Fruit fly (Drosophila melanogaster) whole organism, embryonic: ENCODE measurements around the gene CG31125.

ENCODE experiments used
- Aef1 ChIP-seq: fragments of 200-800 bp; sonication (Bioruptor generic); IDR thresholded peaks from 3 replicates; pipeline ENCODE4 v1.3.6; 2022; ENCODE audit warnings: missing biosample characterization, missing genetic modification characterization
- Atf3 ChIP-seq: fragments of 200-800 bp; sonication (Bioruptor generic); optimal IDR thresholded peaks from 3 replicates; lab custom pipeline; 2016; ENCODE audit warnings: missing biosample characterization, missing genetic modification characterization
- Bgb ChIP-seq: fragments of 200-800 bp; sonication (Bioruptor generic); IDR thresholded peaks from 2 replicates; pipeline ENCODE4 v1.3.6; 2022; ENCODE audit warnings: missing biosample characterization, missing genetic modification characterization; ENCODE audit not compliant: partially characterized antibody
- CG10267 ChIP-seq: fragments of 200-800 bp; sonication (Bioruptor generic); optimal IDR thresholded peaks from 2 replicates; lab custom pipeline; 2018; ENCODE audit warnings: missing biosample characterization, mild to moderate bottlenecking, missing genetic modification characterization, moderate library complexity
- CG10274 ChIP-seq: fragments of 200-800 bp; sonication (Bioruptor generic); optimal IDR thresholded peaks from 3 replicates; lab custom pipeline; 2017; ENCODE audit warnings: missing biosample characterization, mild to moderate bottlenecking, missing genetic modification characterization
- CG11504 ChIP-seq: fragments of 200-800 bp; sonication (Bioruptor generic); optimal IDR thresholded peaks from 3 replicates; lab custom pipeline; 2019; ENCODE audit warnings: missing biosample characterization, mild to moderate bottlenecking, missing genetic modification characterization, moderate library complexity
- CG11696 ChIP-seq: fragments of 200-800 bp; sonication (Bioruptor generic); IDR thresholded peaks from 2 replicates; pipeline ENCODE4 v1.3.6; 2022; ENCODE audit warnings: missing biosample characterization, missing genetic modification characterization
- CG12104 ChIP-seq: fragments of 200-800 bp; sonication (Bioruptor generic); optimal IDR thresholded peaks from 3 replicates; lab custom pipeline; 2016; ENCODE audit warnings: missing biosample characterization, missing genetic modification characterization
- CG15514 ChIP-seq: fragments of 200-800 bp; sonication (Bioruptor generic); optimal IDR thresholded peaks from 3 replicates; lab custom pipeline; 2017; ENCODE audit warnings: missing biosample characterization, missing genetic modification characterization, mild to moderate bottlenecking, moderate library complexity, missing genetic modification reagents
- CG1647 ChIP-seq: fragments of 200-800 bp; sonication (Bioruptor generic); optimal IDR thresholded peaks from 3 replicates; lab custom pipeline; 2016; ENCODE audit warnings: missing biosample characterization, missing genetic modification characterization
- CG17328 ChIP-seq: fragments of 200-800 bp; sonication (Bioruptor generic); IDR thresholded peaks from 2 replicates; pipeline ENCODE4 v1.3.6; 2022; ENCODE audit warnings: missing biosample characterization, missing genetic modification characterization
- CG18262 ChIP-seq: fragments of 200-800 bp; optimal IDR thresholded peaks from 3 replicates; lab custom pipeline; 2019; ENCODE audit warnings: missing biosample characterization, mild to moderate bottlenecking, missing genetic modification characterization, moderate library complexity
- CG1832 ChIP-seq: fragments of 200-800 bp; sonication (Bioruptor generic); optimal IDR thresholded peaks from 2 replicates; lab custom pipeline; 2017; ENCODE audit warnings: missing biosample characterization, mild to moderate bottlenecking, missing genetic modification characterization, inconsistent platforms
- CG2129 ChIP-seq: fragments of 200-800 bp; sonication (Bioruptor generic); IDR thresholded peaks from 2 replicates; pipeline ENCODE4 v1.3.6; 2022; ENCODE audit warnings: missing biosample characterization, missing genetic modification characterization; ENCODE audit not compliant: partially characterized antibody
- CG32772 ChIP-seq: fragments of 200-800 bp; sonication (Bioruptor generic); IDR thresholded peaks from 2 replicates; pipeline ENCODE4 v1.3.6; 2022; ENCODE audit warnings: missing biosample characterization, missing genetic modification characterization
- CG34224 ChIP-seq: fragments of 200-800 bp; sonication (Bioruptor generic); IDR thresholded peaks from 3 replicates; pipeline ENCODE4 v1.3.6; 2022; ENCODE audit warnings: missing biosample characterization, missing genetic modification characterization; ENCODE audit not compliant: partially characterized antibody
- CG34422 ChIP-seq: fragments of 200-800 bp; sonication (Bioruptor generic); IDR thresholded peaks from 3 replicates; pipeline ENCODE4 v1.3.6; 2022; ENCODE audit warnings: missing biosample characterization, missing genetic modification characterization
- CG4854 ChIP-seq: fragments of 200-800 bp; sonication (Bioruptor generic); optimal IDR thresholded peaks from 2 replicates; lab custom pipeline; 2016; ENCODE audit warnings: missing biosample characterization, missing genetic modification characterization, inconsistent platforms
- CG5953 ChIP-seq: fragments of 200-800 bp; sonication (Bioruptor generic); IDR thresholded peaks from 2 replicates; pipeline ENCODE4 v1.3.6; 2022; ENCODE audit warnings: missing biosample characterization, missing genetic modification characterization
- CG8290 ChIP-seq, 3 experiments: fragments of 200-800 bp; sonication (Bioruptor generic); optimal IDR thresholded peaks; 2 replicates each; lab custom pipeline; 2016 to 2019; ENCODE audit warnings: missing biosample characterization in 3 of 3, missing genetic modification characterization in 3 of 3, mild to moderate bottlenecking in 2 of 3, moderate library complexity in 1 of 3
- CG9797 ChIP-seq: fragments of 200-800 bp; sonication (Bioruptor generic); optimal IDR thresholded peaks from 3 replicates; lab custom pipeline; 2018; ENCODE audit warnings: missing biosample characterization, mild to moderate bottlenecking, missing genetic modification characterization
- CkIIα-i1 ChIP-seq: fragments of 200-800 bp; sonication (Bioruptor generic); IDR thresholded peaks from 2 replicates; pipeline ENCODE4 v1.3.6; 2022; ENCODE audit warnings: missing biosample characterization, missing genetic modification characterization
- E2f2 ChIP-seq: fragments of 200-800 bp; sonication (Bioruptor generic); IDR thresholded peaks from 2 replicates; pipeline ENCODE4 v1.3.6; 2022; ENCODE audit warnings: missing biosample characterization, missing genetic modification characterization
- Gsc ChIP-seq: fragments of 200-800 bp; sonication (Bioruptor generic); IDR thresholded peaks from 2 replicates; pipeline ENCODE4 v1.3.6; 2022; ENCODE audit warnings: missing biosample characterization, missing genetic modification characterization
- H15 ChIP-seq: fragments of 200-800 bp; sonication (Bioruptor generic); IDR thresholded peaks from 3 replicates; pipeline ENCODE4 v1.3.6; 2022; ENCODE audit warnings: missing biosample characterization, missing genetic modification characterization
- HHEX ChIP-seq: fragments of 200-800 bp; sonication (Bioruptor generic); optimal IDR thresholded peaks from 3 replicates; lab custom pipeline; 2017; ENCODE audit warnings: missing biosample characterization, mild to moderate bottlenecking, missing genetic modification characterization, missing genetic modification reagents
- HLH4C ChIP-seq: fragments of 200-800 bp; sonication (Bioruptor generic); IDR thresholded peaks from 3 replicates; pipeline ENCODE4 v1.3.6; 2022; ENCODE audit warnings: missing biosample characterization, missing genetic modification characterization; ENCODE audit not compliant: partially characterized antibody
- Hand ChIP-seq: fragments of 200-800 bp; sonication (Bioruptor generic); optimal IDR thresholded peaks from 2 replicates; lab custom pipeline; 2017; ENCODE audit warnings: mild to moderate bottlenecking, missing biosample characterization, missing genetic modification reagents, missing genetic modification characterization
- Hmx ChIP-seq: fragments of 200-800 bp; sonication (Bioruptor generic); optimal IDR thresholded peaks from 2 replicates; lab custom pipeline; 2016; ENCODE audit warnings: missing biosample characterization, missing genetic modification characterization
- Hr51 ChIP-seq, 2 experiments: fragments of 200-800 bp; sonication (Bioruptor generic); optimal IDR thresholded peaks; 2 replicates in 1 of 2; 3 replicates in 1 of 2; lab custom pipeline; 2016 to 2018; ENCODE audit warnings: missing biosample characterization in 2 of 2, missing genetic modification characterization in 2 of 2, mild to moderate bottlenecking in 1 of 2, moderate library complexity in 1 of 2
- NC2β ChIP-seq: fragments of 200-800 bp; sonication (Bioruptor generic); optimal IDR thresholded peaks from 2 replicates; lab custom pipeline; 2016; ENCODE audit warnings: missing biosample characterization, missing genetic modification characterization
- Neu2 ChIP-seq: fragments of 200-800 bp; sonication (Bioruptor generic); optimal IDR thresholded peaks from 3 replicates; lab custom pipeline; 2016; ENCODE audit warnings: missing biosample characterization, missing genetic modification characterization, borderline replicate concordance
- Stat92E ChIP-seq, 3 experiments: fragments of >200 bp in 2 of 3; fragments of 200-800 bp in 1 of 3; sonication (Bioruptor generic) in 1 of 3; optimal IDR thresholded peaks; 2 replicates each; lab custom pipeline; 2017 to 2019; ENCODE audit warnings: missing biosample characterization in 3 of 3, missing genetic modification characterization in 3 of 3, mild to moderate bottlenecking in 1 of 3, moderate library complexity in 1 of 3
- Xbp1 ChIP-seq: fragments of 200-800 bp; sonication (Bioruptor generic); optimal IDR thresholded peaks from 3 replicates; lab custom pipeline; 2016; ENCODE audit warnings: missing biosample characterization, mild to moderate bottlenecking, missing genetic modification characterization
- al ChIP-seq: fragments of 200-800 bp; sonication (Bioruptor generic); IDR thresholded peaks from 2 replicates; pipeline ENCODE4 v1.3.6; 2022; ENCODE audit warnings: missing biosample characterization, missing genetic modification characterization
- btn ChIP-seq: fragments of 200-800 bp; sonication (Bioruptor generic); optimal IDR thresholded peaks from 2 replicates; lab custom pipeline; 2016; ENCODE audit warnings: missing biosample characterization, missing genetic modification characterization
- caup ChIP-seq: fragments of 200-800 bp; sonication (Bioruptor generic); optimal IDR thresholded peaks from 3 replicates; lab custom pipeline; 2017; ENCODE audit warnings: missing biosample characterization, mild to moderate bottlenecking, missing genetic modification characterization, moderate library complexity; ENCODE audit not compliant: severe bottlenecking
- dati ChIP-seq: fragments of 200-800 bp; sonication (Bioruptor generic); IDR thresholded peaks from 2 replicates; pipeline ENCODE4 v1.3.6; 2022; ENCODE audit warnings: missing biosample characterization, missing genetic modification characterization
- dimm ChIP-seq: fragments of 200-800 bp; sonication (Bioruptor generic); IDR thresholded peaks from 2 replicates; pipeline ENCODE4 v1.3.6; 2022; ENCODE audit warnings: missing biosample characterization, missing genetic modification characterization
- emc ChIP-seq: fragments of 200-800 bp; sonication (Bioruptor generic); optimal IDR thresholded peaks from 2 replicates; lab custom pipeline; 2016; ENCODE audit warnings: missing biosample characterization, missing genetic modification characterization
- fu2 ChIP-seq: fragments of 200-800 bp; sonication (Bioruptor generic); optimal IDR thresholded peaks from 2 replicates; lab custom pipeline; 2016; ENCODE audit warnings: missing biosample characterization, missing genetic modification characterization
- jing ChIP-seq: fragments of 200-800 bp; sonication (Bioruptor generic); optimal IDR thresholded peaks from 2 replicates; lab custom pipeline; 2018; ENCODE audit warnings: missing biosample characterization, mild to moderate bottlenecking, missing genetic modification characterization
- maf-S ChIP-seq: fragments of 200-800 bp; sonication (Bioruptor generic); optimal IDR thresholded peaks from 2 replicates; lab custom pipeline; 2016; ENCODE audit warnings: missing biosample characterization, missing genetic modification characterization
- row ChIP-seq: fragments of 200-800 bp; sonication (Bioruptor generic); IDR thresholded peaks from 3 replicates; pipeline ENCODE4 v1.3.6; 2022; ENCODE audit warnings: missing biosample characterization, missing genetic modification characterization
- sens-2 ChIP-seq: fragments of 200-800 bp; sonication (Bioruptor generic); IDR thresholded peaks from 2 replicates; pipeline ENCODE4 v1.3.6; 2022; ENCODE audit warnings: missing biosample characterization, missing genetic modification characterization
- tgo ChIP-seq: fragments of 200-800 bp; sonication (Bioruptor generic); IDR thresholded peaks from 3 replicates; pipeline ENCODE4 v1.3.6; 2022; ENCODE audit warnings: missing biosample characterization, missing genetic modification characterization
- trh ChIP-seq: fragments of 200-800 bp; sonication (Bioruptor generic); optimal IDR thresholded peaks from 2 replicates; lab custom pipeline; 2016; ENCODE audit warnings: missing biosample characterization, missing genetic modification characterization
- unc-4 ChIP-seq: fragments of 200-800 bp; sonication (Bioruptor generic); IDR thresholded peaks from 2 replicates; pipeline ENCODE4 v1.3.6; 2022; ENCODE audit warnings: missing biosample characterization, missing genetic modification characterization; ENCODE audit not compliant: partially characterized antibody
- unpg ChIP-seq: fragments of 200-800 bp; sonication (Bioruptor generic); optimal IDR thresholded peaks from 3 replicates; lab custom pipeline; 2018; ENCODE audit warnings: missing biosample characterization, mild to moderate bottlenecking, missing genetic modification characterization, moderate library complexity

Gene CG31125

dm6 chr3R:24654770-24655322, at the start of gene CG31125, which contains the start of gene CG6695 (continued):
- no peak for TF ChIP-seq Stat92E (GFP tag; optimal IDR thresholded peaks at IDR 0.05; lab: Kevin White, UChicago)
- TF ChIP-seq dati (GFP tag; lab: Robert Waterston, UW), result no peak
- TF ChIP-seq al (GFP tag; lab: Robert Waterston, UW), result peak; percentile 34; the same call in 1 of the 2 replicates
- TF ChIP-seq CG10267 (tag; lab: Kevin White, UChicago), result peak; percentile 54
- TF ChIP-seq unpg (GFP tag; lab: Kevin White, UChicago), result no peak
- no peak; the same call in 2 of the 3 replicates for TF ChIP-seq Aef1
- TF ChIP-seq CG17328 (GFP tag; lab: Robert Waterston, UW), result peak; percentile 11; the same call in 1 of the 2 replicates
- no peak for TF ChIP-seq btn
- peak; percentile 24; the same call in 1 of the 3 replicates for TF ChIP-seq H15 (GFP tag; lab: Robert Waterston, UW)
- TF ChIP-seq CG34224 (GFP tag; lab: Robert Waterston, UW), result peak; percentile 80; the same call in 2 of the 3 replicates
- TF ChIP-seq CG4854 (GFP tag; lab: Kevin White, UChicago), result peak; percentile 28
- peak; percentile 85 for TF ChIP-seq Bgb (GFP tag; lab: Robert Waterston, UW)
- peak; percentile 93 for TF ChIP-seq CG9797
- TF ChIP-seq HHEX, result no peak
- no peak for TF ChIP-seq trh (GFP tag; lab: Kevin White, UChicago)
- TF ChIP-seq Hmx (GFP tag; lab: Kevin White, UChicago), result no peak
- TF ChIP-seq CG11504, result no peak
- TF ChIP-seq Hand (GFP tag; lab: Kevin White, UChicago), result no peak
- no peak for TF ChIP-seq CG8290 (GFP tag; optimal IDR thresholded peaks at IDR 0.05; lab: Kevin White, UChicago)
- TF ChIP-seq CG8290 (tag; optimal IDR thresholded peaks at IDR 0.05; lab: Kevin White, UChicago), result no peak
- TF ChIP-seq CkIIα-i1, result no peak
- TF ChIP-seq NC2β (GFP tag; lab: Kevin White, UChicago), result peak; percentile 56
- no peak for TF ChIP-seq CG11696
- TF ChIP-seq CG34422, result peak; percentile 61; the same call in 1 of the 3 replicates
- no peak for TF ChIP-seq emc (GFP tag; lab: Kevin White, UChicago)
- TF ChIP-seq E2f2 (GFP tag; lab: Robert Waterston, UW), result peak; percentile 92
- TF ChIP-seq fu2 (GFP tag; lab: Kevin White, UChicago), result peak; percentile 67
- TF ChIP-seq Atf3 (GFP tag; lab: Kevin White, UChicago), result peak; percentile 48
- peak; percentile 72; the same call in 1 of the 3 replicates for TF ChIP-seq HLH4C (GFP tag; lab: Robert Waterston, UW)
- no peak for TF ChIP-seq sens-2 (GFP tag; lab: Robert Waterston, UW)
- TF ChIP-seq CG32772, result no peak
- TF ChIP-seq maf-S (GFP tag; lab: Kevin White, UChicago), result peak; percentile 64
- peak; percentile 86 for TF ChIP-seq unc-4 (GFP tag; lab: Robert Waterston, UW)
- TF ChIP-seq CG10274 (GFP tag; lab: Kevin White, UChicago), result no peak
- TF ChIP-seq caup, result peak; percentile 27
- TF ChIP-seq Hr51 (GFP tag; optimal IDR thresholded peaks at IDR 0.05; lab: Kevin White, UChicago), result peak in 1 of 2 experiments; percentile 35
- TF ChIP-seq dimm, result no peak
- TF ChIP-seq CG5953 (GFP tag; lab: Robert Waterston, UW), result no peak
- TF ChIP-seq Xbp1, result peak; percentile 71
- TF ChIP-seq Neu2 (GFP tag; lab: Kevin White, UChicago), result peak; percentile 79
- TF ChIP-seq CG1647 (GFP tag; lab: Kevin White, UChicago), result peak; percentile 31
- peak; percentile 70 for TF ChIP-seq row (GFP tag; lab: Robert Waterston, UW)
- no peak; the same call in 2 of the 3 replicates for TF ChIP-seq tgo (GFP tag; lab: Robert Waterston, UW)
- no peak for TF ChIP-seq jing (GFP tag; lab: Kevin White, UChicago)
- TF ChIP-seq CG2129 (GFP tag; lab: Robert Waterston, UW), result peak; percentile 55; the same call in 1 of the 2 replicates
- TF ChIP-seq CG15514, result peak; percentile 98
- no peak for TF ChIP-seq Gsc (GFP tag; lab: Robert Waterston, UW)
- TF ChIP-seq CG1832 (GFP tag; lab: Kevin White, UChicago), result no peak
- TF ChIP-seq CG18262 (tag; lab: Kevin White, UChicago), result peak; percentile 56
- peak; percentile 22 for TF ChIP-seq CG12104
